Worm (Caenorhabditis elegans) whole organism, L4/young adult: ENCODE measurements around the gene F47B8.18.
"Not testable (repeated sequence)": the region's sequence is repeated elsewhere in the genome, so short reads cannot be mapped to it uniquely, and the experiment has no call there.

ENCODE experiments used
- W03F9.2 ChIP-seq: fragments of 150-350 bp; optimal IDR thresholded peaks from 2 replicates; lab custom pipeline; 2014; ENCODE audit warnings: missing biosample characterization, missing genetic modification characterization
- dao-5 ChIP-seq: sonication (generic microtip); optimal IDR thresholded peaks from 2 replicates; lab custom pipeline; 2016; ENCODE audit warnings: missing genotype, missing genetic modification characterization, moderate library complexity, missing compliant biosample characterization
- him-1 ChIP-seq: sonication (generic microtip); optimal IDR thresholded peaks from 2 replicates; lab custom pipeline; 2016; ENCODE audit warnings: missing genotype, missing genetic modification reagents, missing genetic modification characterization, missing compliant biosample characterization

ce11 chrV:14309632-14310031 is 15.6 kb downstream of the F47B8.18 start, which contains the start of gene F14D7.14:
- not testable (repeated sequence) for TF ChIP-seq dao-5 (tag; lab: Kevin White, UChicago); him-1; W03F9.2 (tag; lab: Kevin White, UChicago)
